Worm (Caenorhabditis elegans) whole organism, late embryonic: ENCODE results near the gene B0361.3.

ENCODE experiments used
- ceh-19 ChIP-seq: fragments of 200-800 bp; sonication (Bioruptor generic); optimal IDR thresholded peaks from 2 replicates; lab custom pipeline; 2018; ENCODE audit warnings: mild to moderate bottlenecking, missing genetic modification characterization, missing compliant biosample characterization
- ceh-22 ChIP-seq: sonication (generic microtip); optimal IDR thresholded peaks from 2 replicates; lab custom pipeline; 2017; ENCODE audit warnings: missing biosample characterization, missing genetic modification characterization
- ceh-31 ChIP-seq: sonication (generic microtip); optimal IDR thresholded peaks from 2 replicates; lab custom pipeline; 2016; ENCODE audit warnings: missing genetic modification characterization, missing compliant biosample characterization
- ceh-34 ChIP-seq: sonication (generic microtip); optimal IDR thresholded peaks from 2 replicates; lab custom pipeline; 2016; ENCODE audit warnings: mild to moderate bottlenecking, missing genetic modification characterization, missing compliant biosample characterization
- fkh-10 ChIP-seq: fragments of 150-350 bp; optimal IDR thresholded peaks from 2 replicates; lab custom pipeline; 2014; ENCODE audit warnings: missing biosample characterization, missing genetic modification reagents, missing genetic modification characterization
- hlh-15 ChIP-seq: sonication (generic microtip); optimal IDR thresholded peaks from 2 replicates; lab custom pipeline; 2016; ENCODE audit warnings: missing genetic modification characterization, missing compliant biosample characterization
- lin-11 ChIP-seq: fragments of 200-800 bp; sonication (Bioruptor generic); optimal IDR thresholded peaks from 2 replicates; lab custom pipeline; 2018; ENCODE audit warnings: mild to moderate bottlenecking, missing genetic modification characterization, missing compliant biosample characterization
- pqm-1 ChIP-seq: sonication (generic microtip); optimal IDR thresholded peaks from 2 replicates; lab custom pipeline; 2016; ENCODE audit warnings: missing genetic modification characterization, missing compliant biosample characterization
- sox-2 ChIP-seq: fragments of 200-800 bp; sonication (Bioruptor generic); IDR thresholded peaks from 2 replicates; pipeline ENCODE4 v1.3.6; 2022; ENCODE audit warnings: missing genetic modification reagents, missing genetic modification characterization, missing compliant biosample characterization
- tbx-2 ChIP-seq: sonication (generic microtip); optimal IDR thresholded peaks from 2 replicates; lab custom pipeline; 2016; ENCODE audit warnings: missing genetic modification characterization, missing compliant biosample characterization
- unc-42 ChIP-seq: sonication (generic microtip); optimal IDR thresholded peaks from 2 replicates; lab custom pipeline; 2016; ENCODE audit warnings: missing genotype, missing genetic modification characterization, missing compliant biosample characterization
- unc-55 ChIP-seq: sonication (generic microtip); optimal IDR thresholded peaks from 2 replicates; lab custom pipeline; 2017; ENCODE audit warnings: missing biosample characterization, missing genetic modification reagents, missing genetic modification characterization

DNA sequence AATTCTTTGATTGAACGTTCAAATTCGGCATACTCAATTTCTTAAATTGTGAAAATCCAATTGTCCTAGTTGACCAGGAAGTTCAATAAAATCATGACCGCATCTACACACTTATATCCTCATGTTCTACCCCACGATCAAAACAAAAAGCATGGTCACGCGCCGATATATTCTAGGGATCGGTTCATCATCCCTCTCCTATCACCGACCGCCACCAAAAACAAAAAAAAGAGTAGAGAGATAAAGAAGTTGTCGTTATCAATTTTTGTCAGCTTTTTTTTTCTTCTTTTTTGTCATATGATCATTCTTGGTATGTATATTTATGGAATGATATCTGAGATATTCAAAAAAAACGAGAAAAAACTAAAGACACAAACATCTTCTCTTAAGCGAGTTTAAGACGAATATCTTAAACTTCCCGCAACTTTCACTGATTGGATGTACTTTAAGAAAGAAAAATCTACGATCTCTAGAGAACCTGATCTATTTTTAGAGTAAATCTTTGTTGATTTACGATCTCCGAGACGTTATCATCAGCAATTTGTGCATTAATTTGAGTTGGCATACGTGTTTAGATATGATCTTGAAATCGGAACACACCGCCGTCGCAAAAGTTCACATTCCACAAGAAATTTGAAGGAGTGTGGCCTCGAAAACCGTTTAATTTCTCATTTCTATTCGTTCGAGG is 23.8 kb downstream of the B0361.3 start:
- TF ChIP-seq pqm-1 (tag; lab: Kevin White, UChicago), result no peak
- no peak for TF ChIP-seq ceh-22 (tag; lab: Kevin White, UChicago)
- TF ChIP-seq hlh-15 (tag; lab: Kevin White, UChicago), result no peak
- no peak for TF ChIP-seq lin-11 (tag; lab: Kevin White, UChicago)
- TF ChIP-seq unc-55 (GFP tag; lab: Kevin White, UChicago), result no peak
- no peak for TF ChIP-seq tbx-2
- TF ChIP-seq sox-2, result no peak
- TF ChIP-seq fkh-10 (GFP tag; lab: Kevin White, UChicago), result no peak
- no peak for TF ChIP-seq unc-42 (tag; lab: Kevin White, UChicago)
- TF ChIP-seq ceh-31, result no peak
- no peak for TF ChIP-seq ceh-19
- TF ChIP-seq ceh-34 (tag; lab: Kevin White, UChicago), result no peak
